Worm (Caenorhabditis elegans) whole organism, L2 larva: Measurements from ENCODE around the gene mig-22.

Experiments
- C34F6.9 ChIP-seq: fragments of 150-350 bp; optimal IDR thresholded peaks from 2 replicates; lab custom pipeline; 2014; ENCODE audit warnings: missing biosample characterization, missing genetic modification characterization
- F13H6.1 ChIP-seq: sonication (generic microtip); optimal IDR thresholded peaks from 2 replicates; lab custom pipeline; 2016; ENCODE audit warnings: missing genetic modification characterization, missing compliant biosample characterization
- ZK546.5 ChIP-seq: sonication (generic microtip); optimal IDR thresholded peaks from 2 replicates; lab custom pipeline; 2017; ENCODE audit warnings: missing biosample characterization, missing genetic modification characterization
- ama-1 ChIP-seq: fragments of 150-350 bp; optimal IDR thresholded peaks from 2 replicates; lab custom pipeline; 2018; ENCODE audit warnings: inconsistent platforms
- blmp-1 ChIP-seq: sonication (generic microtip); optimal IDR thresholded peaks from 2 replicates; lab custom pipeline; 2017; ENCODE audit warnings: missing genetic modification characterization, mild to moderate bottlenecking, missing compliant biosample characterization, antibody characterized with exemption, moderate library complexity; ENCODE audit not compliant: insufficient read depth
- ceh-16 ChIP-seq: fragments of 150-350 bp; optimal IDR thresholded peaks from 2 replicates; lab custom pipeline; 2014; ENCODE audit warnings: missing biosample characterization, missing genetic modification characterization
- ceh-82 ChIP-seq: fragments of 150-350 bp; optimal IDR thresholded peaks from 2 replicates; lab custom pipeline; 2014; ENCODE audit warnings: missing biosample characterization, missing genetic modification characterization
- egl-27 ChIP-seq: sonication (generic microtip); optimal IDR thresholded peaks from 3 replicates; lab custom pipeline; 2017; ENCODE audit warnings: missing biosample characterization, missing genetic modification reagents, missing genetic modification characterization
- elt-1 ChIP-seq: fragments of 150-350 bp; optimal IDR thresholded peaks from 2 replicates; lab custom pipeline; 2014; ENCODE audit warnings: missing biosample characterization, missing genetic modification characterization
- elt-3 ChIP-seq: sonication (generic microtip); optimal IDR thresholded peaks from 2 replicates; lab custom pipeline; 2017; ENCODE audit warnings: missing biosample characterization, missing genetic modification characterization
- fos-1 ChIP-seq: fragments of 150-350 bp; optimal IDR thresholded peaks from 2 replicates; lab custom pipeline; 2014; ENCODE audit warnings: missing biosample characterization, missing genetic modification characterization
- gmeb-1 ChIP-seq: fragments of 150-350 bp; optimal IDR thresholded peaks from 2 replicates; lab custom pipeline; 2014; ENCODE audit warnings: missing biosample characterization, missing genetic modification characterization
- lin-13 ChIP-seq: fragments of 150-350 bp; optimal IDR thresholded peaks from 2 replicates; lab custom pipeline; 2014; ENCODE audit warnings: missing biosample characterization, missing genetic modification reagents, missing genetic modification characterization
- lin-39 ChIP-seq: fragments of 150-350 bp; optimal IDR thresholded peaks from 2 replicates; lab custom pipeline; 2014; ENCODE audit warnings: missing biosample characterization, missing genetic modification reagents, missing genetic modification characterization
- lsy-2 ChIP-seq, 2 experiments: fragments of 150-350 bp in 1 of 2; sonication (generic microtip) in 1 of 2; optimal IDR thresholded peaks; 2 replicates each; lab custom pipeline; 2014 to 2017; ENCODE audit warnings: missing biosample characterization in 2 of 2, missing genetic modification characterization in 2 of 2
- mab-5 ChIP-seq: fragments of 150-350 bp; optimal IDR thresholded peaks from 2 replicates; lab custom pipeline; 2014; ENCODE audit warnings: missing biosample characterization, missing genetic modification characterization
- mbf-1 ChIP-seq: sonication (generic microtip); optimal IDR thresholded peaks from 2 replicates; lab custom pipeline; 2017; ENCODE audit warnings: missing biosample characterization, missing genetic modification characterization
- mdl-1 ChIP-seq, 2 experiments: fragments of 150-350 bp in 1 of 2; sonication (generic microtip) in 1 of 2; optimal IDR thresholded peaks; 2 replicates each; lab custom pipeline; 2017; ENCODE audit warnings: missing biosample characterization in 2 of 2, missing genetic modification characterization in 2 of 2
- nhr-10 ChIP-seq: sonication (generic microtip); optimal IDR thresholded peaks from 2 replicates; lab custom pipeline; 2017; ENCODE audit warnings: missing biosample characterization, missing genetic modification characterization
- nhr-11 ChIP-seq: fragments of 150-350 bp; optimal IDR thresholded peaks from 2 replicates; lab custom pipeline; 2014; ENCODE audit warnings: missing biosample characterization, missing genetic modification characterization
- nhr-12 ChIP-seq: fragments of 150-350 bp; optimal IDR thresholded peaks from 2 replicates; lab custom pipeline; 2014; ENCODE audit warnings: missing biosample characterization, missing genetic modification characterization
- nhr-129 ChIP-seq: fragments of 150-350 bp; optimal IDR thresholded peaks from 2 replicates; lab custom pipeline; 2014; ENCODE audit warnings: missing biosample characterization, missing genetic modification characterization
- nhr-21 ChIP-seq: fragments of 150-350 bp; optimal IDR thresholded peaks from 2 replicates; lab custom pipeline; 2014; ENCODE audit warnings: missing biosample characterization, missing genetic modification characterization
- nhr-23 ChIP-seq: fragments of 150-350 bp; optimal IDR thresholded peaks from 2 replicates; lab custom pipeline; 2014; ENCODE audit warnings: missing biosample characterization, missing genetic modification reagents, missing genetic modification characterization
- nhr-237 ChIP-seq: fragments of 150-350 bp; optimal IDR thresholded peaks from 2 replicates; lab custom pipeline; 2014; ENCODE audit warnings: missing biosample characterization, missing genetic modification characterization
- nhr-25 ChIP-seq: fragments of 150-350 bp; sonication (generic microtip); optimal IDR thresholded peaks from 3 replicates; lab custom pipeline; 2014; ENCODE audit warnings: missing biosample characterization, missing genetic modification characterization
- nhr-6 ChIP-seq: fragments of 150-350 bp; optimal IDR thresholded peaks from 2 replicates; lab custom pipeline; 2014; ENCODE audit warnings: missing biosample characterization, missing genetic modification characterization
- sem-4 ChIP-seq: fragments of 150-350 bp; optimal IDR thresholded peaks from 2 replicates; lab custom pipeline; 2014; ENCODE audit warnings: missing biosample characterization, missing genetic modification reagents, missing genetic modification characterization
- skn-1 ChIP-seq: sonication (generic microtip); optimal IDR thresholded peaks from 2 replicates; lab custom pipeline; 2017; ENCODE audit warnings: missing biosample characterization, missing genetic modification characterization
- sma-3 ChIP-seq: sonication (generic microtip); optimal IDR thresholded peaks from 2 replicates; lab custom pipeline; 2016; ENCODE audit warnings: missing genetic modification reagents, missing genetic modification characterization, missing compliant biosample characterization
- sma-9 ChIP-seq, 2 experiments: fragments of 150-350 bp in 1 of 2; sonication (generic microtip) in 1 of 2; optimal IDR thresholded peaks; 2 replicates each; lab custom pipeline; 2014 to 2016; ENCODE audit warnings: missing genetic modification characterization in 2 of 2, mild to moderate bottlenecking in 1 of 2, missing biosample characterization in 1 of 2, missing compliant biosample characterization in 1 of 2, missing genetic modification reagents in 1 of 2, moderate library complexity in 1 of 2
- unc-39 ChIP-seq: fragments of 150-350 bp; optimal IDR thresholded peaks from 2 replicates; lab custom pipeline; 2014; ENCODE audit warnings: missing biosample characterization, missing genetic modification characterization
- unc-55 ChIP-seq: fragments of 150-350 bp; sonication (generic microtip); optimal IDR thresholded peaks from 3 replicates; lab custom pipeline; 2014; ENCODE audit warnings: missing biosample characterization, missing genetic modification reagents, missing genetic modification characterization
- zag-1 ChIP-seq: fragments of 150-350 bp; optimal IDR thresholded peaks from 2 replicates; lab custom pipeline; 2014; ENCODE audit warnings: missing biosample characterization, missing genetic modification characterization
- ztf-1 ChIP-seq: fragments of 200-800 bp; sonication (Bioruptor generic); conservative IDR thresholded peaks from 2 replicates; pipeline ENCODE4 v1.3.6; 2022; ENCODE audit warnings: missing genetic modification characterization, missing compliant biosample characterization
- ztf-11 ChIP-seq: sonication (generic microtip); optimal IDR thresholded peaks from 2 replicates; lab custom pipeline; 2017; ENCODE audit warnings: missing biosample characterization, missing genetic modification characterization
- ztf-4 ChIP-seq: fragments of 150-350 bp; optimal IDR thresholded peaks from 2 replicates; lab custom pipeline; 2014; ENCODE audit warnings: missing biosample characterization, missing genetic modification characterization

mig-22 gene

ce11 chrIII:8731973-8732372, 35.2 kb downstream of the mig-22 start:
- TF ChIP-seq sma-9 (GFP tag; optimal IDR thresholded peaks at IDR 0.05; lab: Kevin White, UChicago) (peak; percentile 73), sma-9 (tag; optimal IDR thresholded peaks at IDR 0.05; lab: Kevin White, UChicago) (no peak), lin-39 (tag; lab: Kevin White, UChicago) (no peak), F13H6.1 (tag; lab: Kevin White, UChicago) (peak; percentile 2), nhr-10 (no peak), unc-39 (tag; lab: Kevin White, UChicago) (no peak), nhr-237 (no peak), ztf-1 (no peak), ztf-4 (tag; lab: Kevin White, UChicago) (peak; percentile 54), C34F6.9 (tag; lab: Kevin White, UChicago) (no peak), nhr-12 (tag; lab: Kevin White, UChicago) (no peak), mbf-1 (tag; lab: Kevin White, UChicago) (no peak), ZK546.5 (tag; lab: Kevin White, UChicago) (no peak), egl-27 (no peak), elt-1 (tag; lab: Kevin White, UChicago) (no peak), nhr-25 (peak; percentile 25), ama-1 (lab: Kevin White, UChicago) (no peak), mdl-1 (tag; optimal IDR thresholded peaks at IDR 0.05; lab: Kevin White, UChicago) (peak in 1 of 2 experiments; percentile 33), elt-3 (no peak), sma-3 (no peak), blmp-1 (tag; lab: Kevin White, UChicago) (peak; percentile 28), lsy-2 (tag; optimal IDR thresholded peaks at IDR 0.05; lab: Kevin White, UChicago) (peak in 1 of 2 experiments; percentile 18)

ce11 chrIII:8731310-8731709, 35.8 kb downstream of the mig-22 start, which contains the start of gene ZK370.4:
ZK370.4 (minus strand) TSS chrIII:8731410.
- no peak for TF ChIP-seq C34F6.9 (tag; lab: Kevin White, UChicago)
- TF ChIP-seq unc-39 (tag; lab: Kevin White, UChicago), result no peak
- no peak for TF ChIP-seq unc-55
- TF ChIP-seq sem-4 (tag; lab: Kevin White, UChicago), result no peak
- no peak for TF ChIP-seq fos-1 (tag; lab: Kevin White, UChicago)
- TF ChIP-seq lin-39 (tag; lab: Kevin White, UChicago), result no peak
- TF ChIP-seq lin-13, result no peak
- TF ChIP-seq zag-1 (tag; lab: Kevin White, UChicago), result no peak
- no peak for TF ChIP-seq sma-9 (GFP tag; optimal IDR thresholded peaks at IDR 0.05; lab: Kevin White, UChicago)
- no peak for TF ChIP-seq sma-9 (tag; optimal IDR thresholded peaks at IDR 0.05; lab: Kevin White, UChicago)
- no peak for TF ChIP-seq gmeb-1 (tag; lab: Kevin White, UChicago)
- TF ChIP-seq mdl-1 (tag; optimal IDR thresholded peaks at IDR 0.05; lab: Kevin White, UChicago), result no peak
- TF ChIP-seq mab-5 (tag; lab: Kevin White, UChicago), result no peak
- TF ChIP-seq elt-1 (tag; lab: Kevin White, UChicago), result no peak
- no peak for TF ChIP-seq ceh-16
- no peak for TF ChIP-seq blmp-1 (tag; lab: Kevin White, UChicago)
- no peak for TF ChIP-seq nhr-6 (tag; lab: Kevin White, UChicago)
- no peak for TF ChIP-seq ztf-11 (tag; lab: Kevin White, UChicago)

- no peak for TF ChIP-seq unc-39 (tag; lab: Kevin White, UChicago)
- no peak for TF ChIP-seq nhr-12 (tag; lab: Kevin White, UChicago)
- no peak for TF ChIP-seq nhr-129 (tag; lab: Kevin White, UChicago)
- no peak for TF ChIP-seq C34F6.9 (tag; lab: Kevin White, UChicago)
- TF ChIP-seq, all 48 proteins: peak for 0
Observed at ce11 chrIII:8726019-8726894, 40.9 kb downstream of the mig-22 start.

DNA sequence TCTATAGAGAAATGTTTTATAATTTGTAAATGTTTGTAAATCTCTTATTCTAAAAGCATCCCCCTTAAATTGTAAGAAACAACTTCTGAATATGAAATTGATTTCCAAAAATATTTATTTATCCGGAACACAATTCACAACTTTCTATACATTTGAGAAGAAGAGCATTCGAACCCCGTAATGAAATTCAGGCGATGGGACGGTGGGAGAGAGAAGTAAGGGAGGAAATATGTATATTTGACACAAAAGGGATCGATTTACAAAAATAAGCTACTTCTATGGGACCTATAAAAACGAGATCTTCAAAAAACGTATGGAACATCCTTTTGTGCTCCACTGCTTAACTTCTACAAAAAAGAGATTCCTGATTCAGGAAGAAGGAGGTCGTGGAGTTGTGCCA, 41.9 kb downstream of the mig-22 start:
- TF ChIP-seq skn-1 (tag; lab: Kevin White, UChicago) (no peak), ceh-82 (tag; lab: Kevin White, UChicago) (no peak), gmeb-1 (tag; lab: Kevin White, UChicago) (no peak), nhr-21 (tag; lab: Kevin White, UChicago) (no peak), ceh-16 (no peak), ZK546.5 (tag; lab: Kevin White, UChicago) (no peak), elt-3 (no peak), nhr-23 (tag; lab: Kevin White, UChicago) (no peak), nhr-11 (tag; lab: Kevin White, UChicago) (no peak), ztf-4 (tag; lab: Kevin White, UChicago) (no peak), blmp-1 (tag; lab: Kevin White, UChicago) (no peak), fos-1 (tag; lab: Kevin White, UChicago) (no peak), F13H6.1 (tag; lab: Kevin White, UChicago) (no peak), zag-1 (tag; lab: Kevin White, UChicago) (no peak), mab-5 (tag; lab: Kevin White, UChicago) (no peak), nhr-25 (no peak)
